Fruit fly (Drosophila melanogaster) Kc167 (cell line): ENCODE results near the gene CG42766.

Source experiments
- Myc ChIP-seq: fragments of >200 bp; optimal IDR thresholded peaks from 2 replicates; lab custom pipeline; 2017; ENCODE audit warnings: missing external identifiers
- Sin3A ChIP-seq: fragments of >200 bp; optimal IDR thresholded peaks from 2 replicates; lab custom pipeline; 2018; ENCODE audit warnings: missing external identifiers
- h ChIP-seq: fragments of >200 bp; optimal IDR thresholded peaks from 3 replicates; lab custom pipeline; 2018; ENCODE audit warnings: missing external identifiers
- insv ChIP-seq: fragments of >200 bp; optimal IDR thresholded peaks from 3 replicates; lab custom pipeline; 2018; ENCODE audit warnings: missing external identifiers
- psq ChIP-seq: fragments of >200 bp; optimal IDR thresholded peaks from 2 replicates; lab custom pipeline; 2017; ENCODE audit warnings: missing external identifiers
- ttk ChIP-seq: sonication (Bioruptor generic); optimal IDR thresholded peaks from 2 replicates; lab custom pipeline; 2017; ENCODE audit warnings: missing external identifiers

The CG42766 gene

dm6 chrX:15974125-15974524 lies 2.5 kb upstream of the CG42766 start, which contains the start of gene Or13a:
Or13a (plus strand) TSS chrX:15974425.
- TF ChIP-seq Myc (no peak), h (lab: Kevin White, UChicago) (no peak), psq (lab: Kevin White, UChicago) (no peak), insv (lab: Kevin White, UChicago) (no peak), Sin3A (no peak), ttk (no peak)

dm6 chrX:15982844-15983243 lies 6.2 kb downstream of the CG42766 start, which contains the start of gene Cep164:
Cep164 (minus strand) TSS chrX:15982944.
- TF ChIP-seq insv (lab: Kevin White, UChicago) (no peak), Myc (no peak), h (lab: Kevin White, UChicago) (no peak), ttk (no peak), psq (lab: Kevin White, UChicago) (no peak), Sin3A (no peak)

- no peak for TF ChIP-seq Myc
- TF ChIP-seq psq (lab: Kevin White, UChicago) = no peak
- TF ChIP-seq h (lab: Kevin White, UChicago) = no peak
- TF ChIP-seq ttk = no peak
- no peak for TF ChIP-seq insv (lab: Kevin White, UChicago)
- TF ChIP-seq Sin3A = no peak
These were observed 6.8 kb downstream of the CG42766 start, which contains the start of gene Slc25A46a for dm6 chrX:15983501-15983900. Slc25A46a (plus strand) TSS chrX:15983772.

- TF ChIP-seq psq (lab: Kevin White, UChicago) (no peak), h (lab: Kevin White, UChicago) (no peak), Myc (no peak)
These were observed 10.0 kb downstream of the CG42766 start, which contains the start of gene ND-20 for dm6 chrX:15986654-15987053. ND-20 (minus strand) TSS chrX:15986808.

- TF ChIP-seq insv (lab: Kevin White, UChicago) (no peak), Sin3A (no peak), ttk (no peak)
These were observed 13.0 kb downstream of the CG42766 start for dm6 chrX:15989631-15990030.

- TF ChIP-seq ttk (no peak), insv (lab: Kevin White, UChicago) (no peak), Sin3A (no peak), Myc (no peak), h (lab: Kevin White, UChicago) (no peak), psq (lab: Kevin White, UChicago) (no peak)
These were observed 15.2 kb downstream of the CG42766 start, which contains the start of the genes CG46312, eIF5 and exd for dm6 chrX:15991618-15992526. CG46312 (minus strand) TSS chrX:15991974. eIF5 (minus strand) TSS chrX:15991974. exd (plus strand) TSS chrX:15992468.

dm6 chrX:15992527-15992897 lies 15.8 kb downstream of the CG42766 start:
- no peak for TF ChIP-seq psq (lab: Kevin White, UChicago)

dm6 chrX:15996831-15997230 lies 20.2 kb downstream of the CG42766 start, which contains the start of gene CG8939:
CG8939 (plus strand) TSS chrX:15997016.
- TF ChIP-seq Myc (no peak), ttk (no peak), h (lab: Kevin White, UChicago) (no peak), insv (lab: Kevin White, UChicago) (no peak), psq (lab: Kevin White, UChicago) (no peak), Sin3A (no peak)

dm6 chrX:16005066-16005465 lies 28.4 kb downstream of the CG42766 start:
- no peak for TF ChIP-seq Sin3A
- TF ChIP-seq Myc = no peak
- no peak for TF ChIP-seq psq (lab: Kevin White, UChicago)
- no peak for TF ChIP-seq ttk
- no peak for TF ChIP-seq h (lab: Kevin White, UChicago)
- no peak for TF ChIP-seq insv (lab: Kevin White, UChicago)

- TF ChIP-seq Sin3A (no peak), ttk (no peak), psq (lab: Kevin White, UChicago) (no peak), Myc (no peak), insv (lab: Kevin White, UChicago) (no peak), h (lab: Kevin White, UChicago) (no peak)
These were observed 29.0 kb downstream of the CG42766 start, which contains the start of the genes vap and CG12698 for dm6 chrX:16005551-16006197. vap (minus strand) TSS chrX:16005812. CG12698 (plus strand) TSS chrX:16006147.

- TF ChIP-seq Sin3A (no peak), psq (lab: Kevin White, UChicago) (no peak), insv (lab: Kevin White, UChicago) (no peak), ttk (no peak), Myc (no peak), h (lab: Kevin White, UChicago) (no peak)
These were observed 32.1 kb downstream of the CG42766 start, which contains the start of gene Muc14A for dm6 chrX:16008814-16009213. Muc14A (plus strand) TSS chrX:16009114.
